Fruit fly (Drosophila melanogaster) whole organism, adult: ENCODE results near the gene orb2.
A peak's percentile ranks its signal among the peaks of the same experiment; 100 is the strongest.

Source experiments
- CG33017 ChIP-seq: fragments of 200-800 bp; sonication (Bioruptor generic); optimal IDR thresholded peaks from 2 replicates; lab custom pipeline; 2018; ENCODE audit warnings: missing biosample characterization, mild to moderate bottlenecking, missing genetic modification characterization, moderate library complexity
- CG5204 ChIP-seq: fragments of 200-800 bp; sonication (Bioruptor generic); optimal IDR thresholded peaks from 2 replicates; lab custom pipeline; 2016; ENCODE audit warnings: missing biosample characterization, missing genetic modification characterization
- Clk ChIP-seq: fragments of 200-800 bp; sonication (Bioruptor generic); optimal IDR thresholded peaks from 2 replicates; lab custom pipeline; 2017; ENCODE audit warnings: missing biosample characterization, missing genetic modification characterization
- bab1 ChIP-seq: fragments of 200-800 bp; sonication (Bioruptor generic); optimal IDR thresholded peaks from 3 replicates; lab custom pipeline; 2019; ENCODE audit warnings: missing biosample characterization, mild to moderate bottlenecking, missing genetic modification characterization, moderate library complexity
- kay ChIP-seq: fragments of 200-800 bp; sonication (Bioruptor generic); peaks from one replicate; lab custom pipeline; 2016; ENCODE audit warnings: missing biosample characterization, missing genetic modification characterization, borderline replicate concordance
- ovo ChIP-seq: fragments of 200-800 bp; sonication (Bioruptor generic); optimal IDR thresholded peaks from 2 replicates; lab custom pipeline; 2016; ENCODE audit warnings: missing biosample characterization, missing genetic modification characterization

- TF ChIP-seq Clk: no peak
- no peak for TF ChIP-seq CG5204 (GFP tag; lab: Kevin White, UChicago)
- TF ChIP-seq ovo (GFP tag; lab: Kevin White, UChicago): no peak
- no peak for TF ChIP-seq CG33017 (tag; lab: Kevin White, UChicago)
- TF ChIP-seq kay (GFP tag; lab: Kevin White, UChicago): no peak
- TF ChIP-seq bab1 (GFP tag; lab: Kevin White, UChicago): peak; percentile 30
Measured at dm6 chr3L:8966324-8967011, 12.2 kb upstream of the orb2 start, which contains the start of the genes CG5653 and CG5021.
